Fruit fly (Drosophila melanogaster) whole organism, embryonic: ENCODE measurements around the gene CG34309.

ENCODE experiments used
- Antp ChIP-seq: fragments of 200-800 bp; sonication (Bioruptor generic); optimal IDR thresholded peaks from 3 replicates; lab custom pipeline; 2016; ENCODE audit warnings: missing biosample characterization, missing genetic modification characterization
- Atf3 ChIP-seq: fragments of 200-800 bp; sonication (Bioruptor generic); optimal IDR thresholded peaks from 3 replicates; lab custom pipeline; 2016; ENCODE audit warnings: missing biosample characterization, missing genetic modification characterization
- C15 ChIP-seq: fragments of 200-800 bp; sonication (Bioruptor generic); IDR thresholded peaks from 3 replicates; pipeline ENCODE4 v1.3.6; 2022; ENCODE audit warnings: missing biosample characterization, missing genetic modification characterization
- CG10321 ChIP-seq: fragments of 200-800 bp; sonication (Bioruptor generic); IDR thresholded peaks from 2 replicates; pipeline ENCODE4 v1.3.6; 2022; ENCODE audit warnings: missing biosample characterization, missing genetic modification characterization
- CG11456 ChIP-seq: fragments of 200-800 bp; sonication (Bioruptor generic); IDR thresholded peaks from 3 replicates; pipeline ENCODE4 v1.3.6; 2022; ENCODE audit warnings: missing biosample characterization, missing genetic modification characterization
- CG12219 ChIP-seq: fragments of 200-800 bp; sonication (Bioruptor generic); optimal IDR thresholded peaks from 3 replicates; lab custom pipeline; 2018; ENCODE audit warnings: missing biosample characterization, mild to moderate bottlenecking, missing genetic modification characterization
- CG12299 ChIP-seq: fragments of 200-800 bp; sonication (Bioruptor generic); optimal IDR thresholded peaks from 2 replicates; lab custom pipeline; 2018; ENCODE audit warnings: missing biosample characterization, mild to moderate bottlenecking, missing genetic modification characterization
- CG12659 ChIP-seq: fragments of 200-800 bp; sonication (Bioruptor generic); optimal IDR thresholded peaks from 3 replicates; lab custom pipeline; 2017; ENCODE audit warnings: mild to moderate bottlenecking, missing biosample characterization, missing genetic modification reagents, missing genetic modification characterization
- CG13296 ChIP-seq: fragments of 200-800 bp; sonication (Bioruptor generic); optimal IDR thresholded peaks from 3 replicates; lab custom pipeline; 2018; ENCODE audit warnings: missing biosample characterization, mild to moderate bottlenecking, missing genetic modification characterization
- CG1529 ChIP-seq: fragments of 200-800 bp; sonication (Bioruptor generic); optimal IDR thresholded peaks from 3 replicates; lab custom pipeline; 2018; ENCODE audit warnings: missing biosample characterization, missing genetic modification characterization
- CG15601 ChIP-seq: fragments of 200-800 bp; sonication (Bioruptor generic); optimal IDR thresholded peaks from 3 replicates; lab custom pipeline; 2019; ENCODE audit warnings: missing biosample characterization, mild to moderate bottlenecking, missing genetic modification characterization, moderate library complexity
- CG17186 ChIP-seq: fragments of 200-800 bp; sonication (Bioruptor generic); optimal IDR thresholded peaks from 3 replicates; lab custom pipeline; 2017; ENCODE audit warnings: missing biosample characterization, missing genetic modification reagents, missing genetic modification characterization
- CG17912 ChIP-seq: fragments of 200-800 bp; sonication (Bioruptor generic); optimal IDR thresholded peaks from 2 replicates; lab custom pipeline; 2018; ENCODE audit warnings: missing biosample characterization, mild to moderate bottlenecking, missing genetic modification characterization
- CG30403 ChIP-seq: fragments of 200-800 bp; sonication (Bioruptor generic); optimal IDR thresholded peaks from 3 replicates; lab custom pipeline; 2016; ENCODE audit warnings: missing biosample characterization, missing genetic modification characterization
- CG3281 ChIP-seq: fragments of 200-800 bp; sonication (Bioruptor generic); optimal IDR thresholded peaks from 3 replicates; lab custom pipeline; 2017; ENCODE audit warnings: missing biosample characterization, mild to moderate bottlenecking, missing genetic modification characterization
- CG33213 ChIP-seq: fragments of 200-800 bp; sonication (Bioruptor generic); optimal IDR thresholded peaks from 3 replicates; lab custom pipeline; 2016; ENCODE audit warnings: missing biosample characterization, missing genetic modification characterization
- CG34376 ChIP-seq: fragments of 200-800 bp; sonication (Bioruptor generic); optimal IDR thresholded peaks from 2 replicates; lab custom pipeline; 2018; ENCODE audit warnings: missing biosample characterization, mild to moderate bottlenecking, missing genetic modification characterization
- CG4360 ChIP-seq: fragments of 200-800 bp; sonication (Bioruptor generic); IDR thresholded peaks from 2 replicates; pipeline ENCODE4 v1.3.6; 2022; ENCODE audit warnings: missing biosample characterization, missing genetic modification characterization
- CG5180 ChIP-seq: fragments of 200-800 bp; sonication (Bioruptor generic); optimal IDR thresholded peaks from 3 replicates; lab custom pipeline; 2017; ENCODE audit warnings: missing biosample characterization, missing genetic modification characterization, mild to moderate bottlenecking, moderate library complexity, missing genetic modification reagents
- CG5953 ChIP-seq: fragments of 200-800 bp; sonication (Bioruptor generic); IDR thresholded peaks from 2 replicates; pipeline ENCODE4 v1.3.6; 2022; ENCODE audit warnings: missing biosample characterization, missing genetic modification characterization
- CG7928 ChIP-seq: fragments of 200-800 bp; sonication (Bioruptor generic); optimal IDR thresholded peaks from 2 replicates; lab custom pipeline; 2017; ENCODE audit warnings: missing biosample characterization, mild to moderate bottlenecking, missing genetic modification characterization
- CG7987 ChIP-seq: fragments of 200-800 bp; sonication (Bioruptor generic); optimal IDR thresholded peaks from 2 replicates; lab custom pipeline; 2018; ENCODE audit warnings: missing biosample characterization, mild to moderate bottlenecking, missing genetic modification characterization, moderate library complexity
- CG8281 ChIP-seq: fragments of 200-800 bp; sonication (Bioruptor generic); optimal IDR thresholded peaks from 2 replicates; lab custom pipeline; 2018; ENCODE audit warnings: missing biosample characterization, mild to moderate bottlenecking, missing genetic modification characterization, moderate library complexity
- CG9876 ChIP-seq: fragments of 200-800 bp; sonication (Bioruptor generic); optimal IDR thresholded peaks from 2 replicates; lab custom pipeline; 2016; ENCODE audit warnings: missing biosample characterization, missing genetic modification characterization
- Gsc ChIP-seq: fragments of 200-800 bp; sonication (Bioruptor generic); IDR thresholded peaks from 2 replicates; pipeline ENCODE4 v1.3.6; 2022; ENCODE audit warnings: missing biosample characterization, missing genetic modification characterization
- HmgZ ChIP-seq: fragments of 200-800 bp; sonication (Bioruptor generic); optimal IDR thresholded peaks from 2 replicates; lab custom pipeline; 2018; ENCODE audit warnings: missing biosample characterization, mild to moderate bottlenecking, missing genetic modification characterization
- Lim3 ChIP-seq: fragments of 200-800 bp; sonication (Bioruptor generic); IDR thresholded peaks from 2 replicates; pipeline ENCODE4 v1.3.6; 2022; ENCODE audit warnings: missing biosample characterization, missing genetic modification characterization
- MBD-R2 ChIP-seq: fragments of 200-800 bp; sonication (Bioruptor generic); IDR thresholded peaks from 2 replicates; pipeline ENCODE4 v1.3.6; 2022; ENCODE audit warnings: missing biosample characterization, missing genetic modification characterization
- NC2α ChIP-seq: fragments of 200-800 bp; sonication (Bioruptor generic); optimal IDR thresholded peaks from 2 replicates; lab custom pipeline; 2016; ENCODE audit warnings: missing biosample characterization, missing genetic modification characterization
- Oli ChIP-seq: fragments of 200-800 bp; sonication (Bioruptor generic); optimal IDR thresholded peaks from 2 replicates; lab custom pipeline; 2018; ENCODE audit warnings: missing biosample characterization, mild to moderate bottlenecking, missing genetic modification characterization, moderate library complexity
- Side ChIP-seq: fragments of 200-800 bp; sonication (Bioruptor generic); optimal IDR thresholded peaks from 2 replicates; lab custom pipeline; 2016; ENCODE audit warnings: missing biosample characterization, missing genetic modification characterization
- Sox100B ChIP-seq: fragments of 200-800 bp; sonication (Bioruptor generic); optimal IDR thresholded peaks from 3 replicates; lab custom pipeline; 2018; ENCODE audit warnings: missing biosample characterization, mild to moderate bottlenecking, missing genetic modification characterization
- Sry-β ChIP-seq: fragments of 200-800 bp; sonication (Bioruptor generic); optimal IDR thresholded peaks from 2 replicates; lab custom pipeline; 2018; ENCODE audit warnings: missing biosample characterization, mild to moderate bottlenecking, missing genetic modification characterization, moderate library complexity
- aop ChIP-seq: fragments of 200-800 bp; sonication (Bioruptor generic); IDR thresholded peaks from 2 replicates; pipeline ENCODE4 v1.3.6; 2022; ENCODE audit warnings: missing biosample characterization, missing genetic modification characterization
- bcd ChIP-seq: fragments of 200-800 bp; sonication (Bioruptor generic); optimal IDR thresholded peaks from 2 replicates; lab custom pipeline; 2017; ENCODE audit warnings: missing biosample characterization, mild to moderate bottlenecking, missing genetic modification characterization
- cas ChIP-seq: fragments of 200-800 bp; sonication (Bioruptor generic); IDR thresholded peaks from 2 replicates; pipeline ENCODE4 v1.3.6; 2022; ENCODE audit warnings: missing biosample characterization, missing genetic modification characterization
- da ChIP-seq: fragments of 200-800 bp; sonication (Bioruptor generic); optimal IDR thresholded peaks from 2 replicates; lab custom pipeline; 2016; ENCODE audit warnings: missing biosample characterization, missing genetic modification characterization
- fd96Cb ChIP-seq: fragments of 200-800 bp; sonication (Bioruptor generic); optimal IDR thresholded peaks from 2 replicates; lab custom pipeline; 2018; ENCODE audit warnings: missing biosample characterization, mild to moderate bottlenecking, missing genetic modification characterization, moderate library complexity
- gem ChIP-seq: fragments of 200-800 bp; sonication (Bioruptor generic); optimal IDR thresholded peaks from 2 replicates; lab custom pipeline; 2019; ENCODE audit warnings: missing biosample characterization, mild to moderate bottlenecking, missing genetic modification characterization, moderate library complexity
- inv ChIP-seq: fragments of 200-800 bp; sonication (Bioruptor generic); IDR thresholded peaks from 2 replicates; pipeline ENCODE4 v1.3.6; 2022; ENCODE audit warnings: missing biosample characterization, missing genetic modification characterization; ENCODE audit not compliant: partially characterized antibody
- kah ChIP-seq: fragments of 200-800 bp; sonication (Bioruptor generic); optimal IDR thresholded peaks from 2 replicates; lab custom pipeline; 2018; ENCODE audit warnings: missing biosample characterization, mild to moderate bottlenecking, missing genetic modification characterization
- lmd ChIP-seq: fragments of 200-800 bp; sonication (Bioruptor generic); IDR thresholded peaks from 2 replicates; pipeline ENCODE4 v1.3.6; 2022; ENCODE audit warnings: missing biosample characterization, missing genetic modification characterization
- nau ChIP-seq: fragments of 200-800 bp; sonication (Bioruptor generic); optimal IDR thresholded peaks from 3 replicates; lab custom pipeline; 2017; ENCODE audit warnings: missing biosample characterization, mild to moderate bottlenecking, missing genetic modification characterization, missing genetic modification reagents
- pb ChIP-seq: fragments of 200-800 bp; sonication (Bioruptor generic); optimal IDR thresholded peaks from 3 replicates; lab custom pipeline; 2016; ENCODE audit warnings: missing biosample characterization, missing genetic modification characterization
- pho ChIP-seq: fragments of 200-800 bp; sonication (Bioruptor generic); optimal IDR thresholded peaks from 2 replicates; lab custom pipeline; 2016; ENCODE audit warnings: missing biosample characterization, missing genetic modification characterization
- tgo ChIP-seq: fragments of 200-800 bp; sonication (Bioruptor generic); IDR thresholded peaks from 3 replicates; pipeline ENCODE4 v1.3.6; 2022; ENCODE audit warnings: missing biosample characterization, missing genetic modification characterization
- ttk ChIP-seq: fragments of 200-800 bp; sonication (Bioruptor generic); IDR thresholded peaks from 2 replicates; pipeline ENCODE4 v2.1.2; 2022; ENCODE audit warnings: missing biosample characterization, missing genetic modification characterization
- unpg ChIP-seq: fragments of 200-800 bp; sonication (Bioruptor generic); optimal IDR thresholded peaks from 3 replicates; lab custom pipeline; 2018; ENCODE audit warnings: missing biosample characterization, mild to moderate bottlenecking, missing genetic modification characterization, moderate library complexity
- vnd ChIP-seq: fragments of 200-800 bp; sonication (Bioruptor generic); IDR thresholded peaks from 3 replicates; pipeline ENCODE4 v1.3.6; 2022; ENCODE audit warnings: missing biosample characterization, missing genetic modification characterization; ENCODE audit not compliant: partially characterized antibody

CG34309 gene

DNA sequence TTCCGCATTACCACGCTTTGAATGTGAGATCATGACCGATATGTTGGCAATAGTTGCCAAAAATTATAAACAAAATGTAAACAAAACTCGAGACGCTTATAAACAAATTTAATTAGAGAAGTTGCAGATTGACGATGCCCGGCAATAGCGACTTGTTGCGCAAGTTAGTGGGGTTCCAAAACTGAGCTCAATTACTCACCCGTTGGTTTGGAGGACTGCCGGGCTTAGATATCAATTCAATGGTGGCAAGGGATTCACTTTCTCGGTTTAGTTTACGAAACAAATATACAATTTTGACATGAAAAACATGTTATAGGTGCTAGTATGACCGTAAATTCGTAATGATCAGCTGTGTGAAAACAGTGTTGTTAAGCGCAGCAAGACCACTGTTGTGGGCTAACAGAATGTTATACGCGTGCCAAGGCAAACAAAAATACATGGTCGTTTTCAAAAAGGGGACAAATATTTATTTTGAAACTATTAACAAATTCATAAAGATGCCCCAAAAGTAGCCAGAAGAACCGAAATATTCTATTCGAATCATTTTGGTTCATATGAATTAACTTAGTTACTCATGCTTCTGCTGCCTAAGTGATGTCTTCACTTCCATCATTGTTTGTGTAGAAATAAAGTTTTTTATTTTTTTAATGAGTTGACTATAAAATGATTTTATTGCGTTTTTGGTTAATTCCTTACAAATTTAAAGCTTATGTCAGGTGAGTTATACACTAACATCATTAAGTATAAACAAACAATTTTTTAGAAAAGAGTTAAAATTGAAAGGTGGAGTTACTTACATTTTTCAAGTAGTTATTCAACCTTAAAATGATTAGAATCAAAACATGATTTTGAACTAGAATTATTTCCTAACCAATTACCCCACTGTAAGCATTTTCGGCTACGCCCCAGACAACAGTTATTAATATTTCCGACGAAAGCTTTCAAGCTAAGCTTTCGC, 5.6 kb upstream of the CG34309 start, which contains the start of gene Elp6 (continued):
- peak; percentile 51 for TF ChIP-seq ttk (GFP tag; lab: Robert Waterston, UW)
- peak; percentile 60; the same call in 1 of the 2 replicates for TF ChIP-seq MBD-R2 (GFP tag; lab: Robert Waterston, UW)
- no peak for TF ChIP-seq CG7987 (GFP tag; lab: Kevin White, UChicago)
- peak; percentile 81 for TF ChIP-seq gem (tag; lab: Kevin White, UChicago)
- peak; percentile 62 for TF ChIP-seq lmd (GFP tag; lab: Robert Waterston, UW)
- no peak for TF ChIP-seq CG5953
- no peak for TF ChIP-seq CG15601 (tag; lab: Kevin White, UChicago)
- TF ChIP-seq kah (GFP tag; lab: Kevin White, UChicago), result no peak
- TF ChIP-seq CG3281 (GFP tag; lab: Kevin White, UChicago), result peak; percentile 83
- no peak for TF ChIP-seq NC2α (GFP tag; lab: Kevin White, UChicago)
- TF ChIP-seq C15, result 0 out of 3 replicates have a peak, but pooled peaks have one; percentile 19
- TF ChIP-seq CG11456 (GFP tag; lab: Robert Waterston, UW), result peak; percentile 77; the same call in 2 of the 3 replicates
- peak; percentile 65 for TF ChIP-seq tgo (GFP tag; lab: Robert Waterston, UW)
- no peak for TF ChIP-seq CG4360 (GFP tag; lab: Robert Waterston, UW)
- peak; percentile 42 for TF ChIP-seq CG5180 (GFP tag; lab: Kevin White, UChicago)
- TF ChIP-seq CG12219 (GFP tag; lab: Kevin White, UChicago), result peak; percentile 19
- no peak for TF ChIP-seq pb (GFP tag; lab: Kevin White, UChicago)
- TF ChIP-seq fd96Cb, result peak; percentile 49
- peak; percentile 69 for TF ChIP-seq pho
- no peak for TF ChIP-seq CG12299
- peak; percentile 77 for TF ChIP-seq Oli
- TF ChIP-seq bcd (GFP tag; lab: Kevin White, UChicago), result peak; percentile 73
- peak; percentile 42 for TF ChIP-seq CG8281 (tag; lab: Kevin White, UChicago)
- no peak for TF ChIP-seq vnd
- TF ChIP-seq Lim3, result no peak
- peak; percentile 3 for TF ChIP-seq Side (GFP tag; lab: Kevin White, UChicago)
- TF ChIP-seq Atf3 (GFP tag; lab: Kevin White, UChicago), result no peak
- TF ChIP-seq cas, result no peak
- peak; percentile 81 for TF ChIP-seq Sox100B
- TF ChIP-seq Gsc (GFP tag; lab: Robert Waterston, UW), result 0 out of 2 replicates have a peak, but pooled peaks have one; percentile 25
- no peak for TF ChIP-seq CG17186 (GFP tag; lab: Kevin White, UChicago)
- no peak for TF ChIP-seq CG10321 (GFP tag; lab: Robert Waterston, UW)
- TF ChIP-seq da (GFP tag; lab: Kevin White, UChicago), result no peak
- TF ChIP-seq Sry-β (GFP tag; lab: Kevin White, UChicago), result no peak
- TF ChIP-seq CG12659, result peak; percentile 58
- peak; percentile 46 for TF ChIP-seq CG7928
- no peak for TF ChIP-seq aop (GFP tag; lab: Robert Waterston, UW)
- TF ChIP-seq HmgZ (tag; lab: Kevin White, UChicago), result no peak
- TF ChIP-seq CG33213 (GFP tag; lab: Kevin White, UChicago), result peak; percentile 37
- peak; percentile 87 for TF ChIP-seq CG30403 (GFP tag; lab: Kevin White, UChicago)
- peak; percentile 49 for TF ChIP-seq CG13296 (GFP tag; lab: Kevin White, UChicago)
- no peak for TF ChIP-seq inv
- peak; percentile 38 for TF ChIP-seq unpg (GFP tag; lab: Kevin White, UChicago)
- no peak for TF ChIP-seq CG9876 (GFP tag; lab: Kevin White, UChicago)
- no peak for TF ChIP-seq CG17912 (GFP tag; lab: Kevin White, UChicago)
- no peak for TF ChIP-seq CG1529 (GFP tag; lab: Kevin White, UChicago)
- peak; percentile 5 for TF ChIP-seq CG34376 (GFP tag; lab: Kevin White, UChicago)
- peak; percentile 61 for TF ChIP-seq Antp
- no peak for TF ChIP-seq nau (GFP tag; lab: Kevin White, UChicago)
